Fruit fly (Drosophila melanogaster): ENCODE measurements around the gene kdn.

DNA sequence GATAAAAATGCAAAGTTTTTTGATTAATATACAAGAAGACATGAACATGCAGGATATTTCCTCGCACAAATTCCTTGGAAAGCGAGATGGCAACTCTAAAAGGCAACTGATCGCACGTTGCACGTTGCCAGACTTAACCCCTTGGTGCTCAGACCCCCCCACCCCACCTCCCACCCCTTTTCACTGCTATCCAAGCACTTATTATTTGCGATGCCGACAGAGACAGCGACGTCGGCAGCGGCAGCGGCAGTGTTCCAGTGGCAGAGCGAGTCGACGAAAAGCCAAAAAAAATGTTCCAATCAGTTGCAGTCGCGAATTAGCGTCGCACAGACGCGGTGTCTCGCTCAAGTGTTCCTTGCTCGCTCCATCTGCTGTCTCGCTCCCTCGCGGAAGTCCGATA, 46.8 kb upstream of the kdn start, which contains the start of gene CG3823:
- TF ChIP-seq pan (optimal IDR thresholded peaks at IDR 0.05) (no peak), CG8478 (optimal IDR thresholded peaks at IDR 0.05) (no peak), EcR (GFP tag; optimal IDR thresholded peaks at IDR 0.05) (no peak), psq (optimal IDR thresholded peaks at IDR 0.05) (no peak)
